Worm (Caenorhabditis elegans) whole organism, L4/young adult: ENCODE measurements around the gene ztf-7.

Experiments used
- W03F9.2 ChIP-seq: fragments of 150-350 bp; optimal IDR thresholded peaks from 2 replicates; lab custom pipeline; 2014; ENCODE audit warnings: missing biosample characterization, missing genetic modification characterization
- dao-5 ChIP-seq: sonication (generic microtip); optimal IDR thresholded peaks from 2 replicates; lab custom pipeline; 2016; ENCODE audit warnings: missing genotype, missing genetic modification characterization, moderate library complexity, missing compliant biosample characterization
- him-1 ChIP-seq: sonication (generic microtip); optimal IDR thresholded peaks from 2 replicates; lab custom pipeline; 2016; ENCODE audit warnings: missing genotype, missing genetic modification reagents, missing genetic modification characterization, missing compliant biosample characterization

The ztf-7 gene

DNA sequence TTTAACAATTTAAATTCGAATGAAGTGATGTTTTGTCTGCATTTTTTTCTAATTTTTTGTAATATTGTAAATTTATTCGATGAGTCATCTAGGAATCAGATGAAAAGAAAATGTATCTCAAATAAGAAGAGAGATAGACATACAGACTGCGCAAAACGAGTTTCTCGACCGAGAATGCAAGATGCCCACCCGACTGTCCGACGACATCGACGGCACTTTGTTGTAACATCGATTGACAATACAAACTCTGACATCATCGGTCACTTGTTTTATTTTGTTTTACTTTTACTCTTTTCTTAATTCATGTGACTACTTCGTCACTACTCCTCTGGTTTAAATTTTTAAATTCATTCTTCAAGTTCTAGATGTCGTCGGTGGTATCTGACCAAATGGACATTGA, 48.6 kb downstream of the ztf-7 start, which contains the start of gene sta-2:
sta-2 (plus strand) TSS at position 349 of the 400 bp plus-strand sequence.
- TF ChIP-seq W03F9.2 (tag; lab: Kevin White, UChicago): no peak
- no peak for TF ChIP-seq dao-5 (tag; lab: Kevin White, UChicago)
- no peak for TF ChIP-seq him-1 (tag; lab: Kevin White, UChicago)

DNA sequence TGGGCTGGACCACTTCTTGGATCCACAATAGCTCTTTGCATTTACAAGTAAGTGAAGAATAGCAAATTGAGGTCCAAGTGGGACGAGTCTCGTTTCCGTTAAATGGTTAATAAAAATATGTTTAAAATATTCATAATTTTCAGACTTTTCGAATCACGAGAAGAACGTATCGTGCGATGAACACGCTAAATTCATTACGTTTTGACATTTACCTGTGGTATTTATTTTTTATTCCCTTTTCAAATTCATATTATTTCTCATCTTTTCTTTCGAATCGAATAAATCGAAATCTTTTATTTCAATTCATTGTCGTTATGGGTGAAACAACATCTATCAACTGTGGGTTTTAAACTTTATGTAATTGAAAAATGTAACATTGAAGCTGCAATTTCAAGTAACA, 50.1 kb downstream of the ztf-7 start, which contains the start of gene marc-1:
marc-1 (plus strand) TSS at position 301 of the 400 bp plus-strand sequence.
- TF ChIP-seq W03F9.2 (tag; lab: Kevin White, UChicago): no peak

- TF ChIP-seq him-1 (tag; lab: Kevin White, UChicago) (no peak), dao-5 (tag; lab: Kevin White, UChicago) (no peak)
Measured at ce11 chrV:9738077-9738705, 51.3 kb downstream of the ztf-7 start.

DNA sequence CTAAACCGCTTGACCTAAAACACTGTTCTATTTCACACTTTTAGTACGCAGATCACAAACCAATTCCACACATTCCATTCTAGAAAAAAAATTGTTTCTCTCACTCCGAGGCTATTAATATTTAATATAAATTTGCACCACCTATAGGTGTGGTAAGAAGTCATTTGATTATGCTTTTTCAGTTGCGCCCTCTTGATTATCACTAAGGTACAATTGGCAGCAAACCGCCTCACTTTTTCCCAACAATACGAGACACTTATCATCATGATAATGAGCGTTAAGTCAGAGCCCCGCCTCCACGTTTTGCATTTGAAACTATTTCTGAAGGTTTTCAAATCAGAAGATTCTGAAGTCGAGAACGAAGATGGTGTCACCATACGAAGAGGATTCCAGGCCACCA, 52.2 kb downstream of the ztf-7 start, which contains the start of gene aqp-4:
aqp-4 (plus strand) TSS at position 270 of the 400 bp plus-strand sequence.
- TF ChIP-seq dao-5 (tag; lab: Kevin White, UChicago) (no peak), him-1 (tag; lab: Kevin White, UChicago) (no peak), W03F9.2 (tag; lab: Kevin White, UChicago) (no peak)
